Worm (Caenorhabditis elegans): Measurements from ENCODE around the gene atgp-1.

- TF ChIP-seq eyg-1 (tag; optimal IDR thresholded peaks at IDR 0.05) (no peak), unc-55 (GFP tag; optimal IDR thresholded peaks at IDR 0.05) (no peak), pqm-1 (tag; optimal IDR thresholded peaks at IDR 0.05) (no peak), pha-4 (tag; optimal IDR thresholded peaks at IDR 0.05) (no peak), pha-2 (tag; optimal IDR thresholded peaks at IDR 0.05) (no peak), fax-1 (tag; optimal IDR thresholded peaks at IDR 0.05) (no peak), lin-11 (tag; optimal IDR thresholded peaks at IDR 0.05) (no peak)
These were observed 16.1 kb downstream of the atgp-1 start for ce11 chrIV:17285263-17285662.
